Fruit fly (Drosophila melanogaster) whole organism, prepupa: Measurements from ENCODE around the gene CG13364.
A peak's percentile ranks its signal among the peaks of the same experiment; 100 is the strongest.
"Not testable (repeated sequence)": the region's sequence is repeated elsewhere in the genome, so short reads cannot be mapped to it uniquely, and the experiment has no call there.

ENCODE experiments used
- CG10631 ChIP-seq: fragments of 200-800 bp; sonication (Bioruptor generic); optimal IDR thresholded peaks from 2 replicates; lab custom pipeline; 2016; ENCODE audit warnings: missing biosample characterization, missing genetic modification characterization
- CG10669 ChIP-seq: fragments of 200-800 bp; sonication (Bioruptor generic); optimal IDR thresholded peaks from 3 replicates; lab custom pipeline; 2018; ENCODE audit warnings: missing biosample characterization, mild to moderate bottlenecking, missing genetic modification characterization, moderate library complexity
- CG11762 ChIP-seq: fragments of 200-800 bp; sonication (Bioruptor generic); optimal IDR thresholded peaks from 3 replicates; lab custom pipeline; 2016; ENCODE audit warnings: missing biosample characterization, missing genetic modification characterization; ENCODE audit not compliant: insufficient read depth
- CG1621 ChIP-seq: fragments of 200-800 bp; sonication (Bioruptor generic); optimal IDR thresholded peaks from 3 replicates; lab custom pipeline; 2018; ENCODE audit warnings: missing biosample characterization, mild to moderate bottlenecking, missing genetic modification characterization
- CG16779 ChIP-seq: fragments of 200-800 bp; sonication (Bioruptor generic); optimal IDR thresholded peaks from 3 replicates; lab custom pipeline; 2017; ENCODE audit warnings: missing biosample characterization, mild to moderate bottlenecking, missing genetic modification characterization
- CG34406 ChIP-seq: fragments of 200-800 bp; sonication (Bioruptor generic); optimal IDR thresholded peaks from 3 replicates; lab custom pipeline; 2016; ENCODE audit warnings: missing biosample characterization, missing genetic modification characterization
- CG6808 ChIP-seq: fragments of 200-800 bp; sonication (Bioruptor generic); optimal IDR thresholded peaks from 3 replicates; lab custom pipeline; 2017; ENCODE audit warnings: missing biosample characterization, missing genetic modification characterization, mild to moderate bottlenecking, moderate library complexity, missing genetic modification reagents
- CG6854 ChIP-seq: fragments of 200-800 bp; sonication (Bioruptor generic); optimal IDR thresholded peaks from 2 replicates; lab custom pipeline; 2017; ENCODE audit warnings: missing biosample characterization, mild to moderate bottlenecking, missing genetic modification characterization
- CG8119 ChIP-seq: fragments of 200-800 bp; sonication (Bioruptor generic); IDR thresholded peaks from 3 replicates; pipeline ENCODE4 v1.3.6; 2022; ENCODE audit warnings: missing biosample characterization, missing genetic modification characterization
- CG8319 ChIP-seq: fragments of 200-800 bp; sonication (Bioruptor generic); optimal IDR thresholded peaks from 3 replicates; lab custom pipeline; 2016; ENCODE audit warnings: missing biosample characterization, missing genetic modification characterization
- CG9139 ChIP-seq: fragments of 200-800 bp; sonication (Bioruptor generic); optimal IDR thresholded peaks from 3 replicates; lab custom pipeline; 2017; ENCODE audit warnings: missing biosample characterization, mild to moderate bottlenecking, missing genetic modification characterization
- Eip75B ChIP-seq: fragments of 200-800 bp; sonication (Bioruptor generic); optimal IDR thresholded peaks from 3 replicates; lab custom pipeline; 2016; ENCODE audit warnings: missing biosample characterization, missing genetic modification characterization
- Eip93F ChIP-seq: fragments of 200-800 bp; sonication (Bioruptor generic); optimal IDR thresholded peaks from 2 replicates; lab custom pipeline; 2016; ENCODE audit warnings: missing biosample characterization, mild to moderate bottlenecking, missing genetic modification characterization
- Ets21C ChIP-seq: fragments of 200-800 bp; sonication (Bioruptor generic); optimal IDR thresholded peaks from 3 replicates; lab custom pipeline; 2016; ENCODE audit warnings: missing biosample characterization, missing genetic modification characterization
- Ets96B ChIP-seq: fragments of 200-800 bp; optimal IDR thresholded peaks from 2 replicates; lab custom pipeline; 2019; ENCODE audit warnings: missing biosample characterization, mild to moderate bottlenecking, missing genetic modification characterization, moderate library complexity
- Gug ChIP-seq: fragments of 200-800 bp; sonication (Bioruptor generic); IDR thresholded peaks from 2 replicates; pipeline ENCODE4 v1.3.6; 2022; ENCODE audit warnings: missing biosample characterization, missing genetic modification characterization
- Hr39 ChIP-seq: fragments of 200-800 bp; sonication (Bioruptor generic); optimal IDR thresholded peaks from 2 replicates; lab custom pipeline; 2016; ENCODE audit warnings: missing biosample characterization, missing genetic modification characterization
- OdsH ChIP-seq: fragments of 200-800 bp; sonication (Bioruptor generic); optimal IDR thresholded peaks from 3 replicates; lab custom pipeline; 2016; ENCODE audit warnings: missing biosample characterization, missing genetic modification characterization
- Sox102F ChIP-seq: fragments of 200-800 bp; sonication (Bioruptor generic); optimal IDR thresholded peaks from 2 replicates; lab custom pipeline; 2016; ENCODE audit warnings: missing biosample characterization, mild to moderate bottlenecking, missing genetic modification characterization
- Sox14 ChIP-seq: fragments of 200-800 bp; sonication (Bioruptor generic); optimal IDR thresholded peaks from 3 replicates; lab custom pipeline; 2016; ENCODE audit warnings: missing biosample characterization, missing genetic modification characterization
- achi ChIP-seq: fragments of 200-800 bp; sonication (Bioruptor generic); optimal IDR thresholded peaks from 3 replicates; lab custom pipeline; 2016; ENCODE audit warnings: missing biosample characterization, missing genetic modification characterization
- eg ChIP-seq: fragments of 200-800 bp; sonication (Bioruptor generic); IDR thresholded peaks from 3 replicates; pipeline ENCODE4 v1.3.6; 2022; ENCODE audit warnings: missing biosample characterization, missing genetic modification characterization
- esn ChIP-seq: fragments of 200-800 bp; sonication (Bioruptor generic); optimal IDR thresholded peaks from 2 replicates; lab custom pipeline; 2016; ENCODE audit warnings: missing biosample characterization, mild to moderate bottlenecking, missing genetic modification characterization, moderate library complexity
- lz ChIP-seq: fragments of 200-800 bp; sonication (Bioruptor generic); optimal IDR thresholded peaks from 3 replicates; lab custom pipeline; 2016; ENCODE audit warnings: missing biosample characterization, missing genetic modification characterization
- net ChIP-seq: fragments of 200-800 bp; sonication (Bioruptor generic); optimal IDR thresholded peaks from 3 replicates; lab custom pipeline; 2016; ENCODE audit warnings: missing biosample characterization, missing genetic modification characterization
- pdm3 ChIP-seq: fragments of 200-800 bp; sonication (Bioruptor generic); optimal IDR thresholded peaks from 3 replicates; lab custom pipeline; 2016; ENCODE audit warnings: missing biosample characterization, missing genetic modification characterization
- spab ChIP-seq: fragments of 200-800 bp; sonication (Bioruptor generic); optimal IDR thresholded peaks from 2 replicates; lab custom pipeline; 2017; ENCODE audit warnings: missing biosample characterization, mild to moderate bottlenecking, missing genetic modification characterization, missing genetic modification reagents
- ss ChIP-seq, 2 experiments: fragments of 200-800 bp; sonication (Bioruptor generic); optimal IDR thresholded peaks; 2 replicates in 1 of 2; 3 replicates in 1 of 2; lab custom pipeline; 2017 to 2018; ENCODE audit warnings: mild to moderate bottlenecking in 2 of 2, missing biosample characterization in 2 of 2, missing genetic modification characterization in 2 of 2, moderate library complexity in 1 of 2
- topi ChIP-seq: fragments of 200-800 bp; sonication (Bioruptor generic); optimal IDR thresholded peaks from 3 replicates; lab custom pipeline; 2016; ENCODE audit warnings: missing biosample characterization, missing genetic modification characterization
- vri ChIP-seq: fragments of 200-800 bp; sonication (Bioruptor generic); optimal IDR thresholded peaks from 3 replicates; lab custom pipeline; 2016; ENCODE audit warnings: missing biosample characterization, mild to moderate bottlenecking, missing genetic modification characterization

CG13364 gene

dm6 chrX:654949-655348 is 29.9 kb upstream of the CG13364 start (continued):
- TF ChIP-seq CG10631 (GFP tag; lab: Kevin White, UChicago): peak; percentile 92
- peak; percentile 95 for TF ChIP-seq achi (GFP tag; lab: Kevin White, UChicago)
- peak; percentile 95 for TF ChIP-seq Eip75B
- peak; percentile 96 for TF ChIP-seq esn (GFP tag; lab: Kevin White, UChicago)
- peak; percentile 94 for TF ChIP-seq CG8319 (GFP tag; lab: Kevin White, UChicago)
- TF ChIP-seq Gug (GFP tag; lab: Robert Waterston, UW): peak; percentile 97
- TF ChIP-seq Ets96B (tag; lab: Kevin White, UChicago): peak; percentile 92
- TF ChIP-seq spab: peak; percentile 91
- TF ChIP-seq topi: peak; percentile 96
- TF ChIP-seq Sox102F (GFP tag; lab: Kevin White, UChicago): peak; percentile 96
- TF ChIP-seq Sox14 (GFP tag; lab: Kevin White, UChicago): peak; percentile 97
- TF ChIP-seq CG1621 (tag; lab: Kevin White, UChicago): peak; percentile 96
- peak; percentile 97 for TF ChIP-seq OdsH (GFP tag; lab: Kevin White, UChicago)
- TF ChIP-seq CG9139 (GFP tag; lab: Kevin White, UChicago): no peak
- TF ChIP-seq CG34406 (GFP tag; lab: Kevin White, UChicago): peak; percentile 95
- TF ChIP-seq net (GFP tag; lab: Kevin White, UChicago): peak; percentile 97
- peak; percentile 97 for TF ChIP-seq pdm3
- peak; percentile 93 for TF ChIP-seq Eip93F (GFP tag; lab: Kevin White, UChicago)
- TF ChIP-seq vri: peak; percentile 95
- TF ChIP-seq CG8119 (GFP tag; lab: Robert Waterston, UW): peak; percentile 96
- peak; percentile 94 for TF ChIP-seq CG10669
- peak; percentile 93 to 96 for TF ChIP-seq ss (GFP tag; optimal IDR thresholded peaks at IDR 0.05; lab: Kevin White, UChicago)
- peak; percentile 94 for TF ChIP-seq Ets21C (GFP tag; lab: Kevin White, UChicago)
- TF ChIP-seq eg (GFP tag; lab: Robert Waterston, UW): peak; percentile 99

- TF ChIP-seq achi (GFP tag; lab: Kevin White, UChicago): peak; percentile 44
- TF ChIP-seq CG16779: no peak
- TF ChIP-seq CG8319 (GFP tag; lab: Kevin White, UChicago): no peak
- TF ChIP-seq Sox14 (GFP tag; lab: Kevin White, UChicago): peak; percentile 57
- no peak for TF ChIP-seq lz (GFP tag; lab: Kevin White, UChicago)
- no peak for TF ChIP-seq CG9139 (GFP tag; lab: Kevin White, UChicago)
Observed at dm6 chrX:654221-654620, 29.2 kb upstream of the CG13364 start.

- TF ChIP-seq Eip93F (GFP tag; lab: Kevin White, UChicago) (no peak), eg (GFP tag; lab: Robert Waterston, UW) (0 out of 3 replicates have a peak, but pooled peaks have one; percentile 4), Ets21C (GFP tag; lab: Kevin White, UChicago) (no peak), CG6854 (GFP tag; lab: Kevin White, UChicago) (peak; percentile 32), CG16779 (no peak), Hr39 (no peak)
Observed at dm6 chrX:647056-647627, 22.1 kb upstream of the CG13364 start, which contains the start of gene Roc1a. Roc1a (plus strand) TSS chrX:647304.

dm6 chrX:646395-647009 is 21.5 kb upstream of the CG13364 start:
- TF ChIP-seq CG11762: no peak
- TF ChIP-seq eg (GFP tag; lab: Robert Waterston, UW): 0 out of 3 replicates have a peak, but pooled peaks have one; percentile 8
- TF ChIP-seq CG6808 (GFP tag; lab: Kevin White, UChicago): no peak
- no peak for TF ChIP-seq achi (GFP tag; lab: Kevin White, UChicago)

dm6 chrX:644461-644860 is 19.5 kb upstream of the CG13364 start, which contains the start of gene CG13367:
CG13367 (plus strand) TSS chrX:644761.
- TF ChIP-seq CG9139 (GFP tag; lab: Kevin White, UChicago); lz (GFP tag; lab: Kevin White, UChicago); spab: not testable (repeated sequence)
